Fruit fly (Drosophila melanogaster) whole organism, prepupa: ENCODE results near the gene ND-ASHI.

ENCODE experiments used
- Blimp-1 ChIP-seq: fragments of 200-800 bp; sonication (Bioruptor generic); optimal IDR thresholded peaks from 3 replicates; lab custom pipeline; 2017; ENCODE audit warnings: missing biosample characterization, missing genetic modification characterization, mild to moderate bottlenecking, moderate library complexity, missing genetic modification reagents
- CG10669 ChIP-seq: fragments of 200-800 bp; sonication (Bioruptor generic); optimal IDR thresholded peaks from 3 replicates; lab custom pipeline; 2018; ENCODE audit warnings: missing biosample characterization, mild to moderate bottlenecking, missing genetic modification characterization, moderate library complexity
- CG11762 ChIP-seq: fragments of 200-800 bp; sonication (Bioruptor generic); optimal IDR thresholded peaks from 3 replicates; lab custom pipeline; 2016; ENCODE audit warnings: missing biosample characterization, missing genetic modification characterization; ENCODE audit not compliant: insufficient read depth
- CG15336 ChIP-seq: fragments of 200-800 bp; sonication (Bioruptor generic); IDR thresholded peaks from 2 replicates; pipeline ENCODE4 v1.3.6; 2022; ENCODE audit warnings: missing biosample characterization, missing genetic modification characterization
- CG1621 ChIP-seq: fragments of 200-800 bp; sonication (Bioruptor generic); optimal IDR thresholded peaks from 3 replicates; lab custom pipeline; 2018; ENCODE audit warnings: missing biosample characterization, mild to moderate bottlenecking, missing genetic modification characterization
- CG3032 ChIP-seq: fragments of 200-800 bp; optimal IDR thresholded peaks from 2 replicates; lab custom pipeline; 2019; ENCODE audit warnings: missing biosample characterization, mild to moderate bottlenecking, missing genetic modification characterization, moderate library complexity
- CG31627 ChIP-seq: fragments of 200-800 bp; sonication (Bioruptor generic); optimal IDR thresholded peaks from 3 replicates; lab custom pipeline; 2016; ENCODE audit warnings: missing biosample characterization, missing genetic modification characterization
- CG32006 ChIP-seq: fragments of 200-800 bp; sonication (Bioruptor generic); optimal IDR thresholded peaks from 3 replicates; lab custom pipeline; 2017; ENCODE audit warnings: missing biosample characterization, mild to moderate bottlenecking, missing genetic modification characterization
- CG3919 ChIP-seq: fragments of 200-800 bp; sonication (Bioruptor generic); optimal IDR thresholded peaks from 3 replicates; lab custom pipeline; 2016; ENCODE audit warnings: missing biosample characterization, missing genetic modification characterization
- CG6163 ChIP-seq: fragments of 200-800 bp; sonication (Bioruptor generic); IDR thresholded peaks from 3 replicates; pipeline ENCODE4 v1.3.6; 2022; ENCODE audit warnings: missing biosample characterization, missing genetic modification characterization
- CG6276 ChIP-seq: fragments of 200-800 bp; sonication (Bioruptor generic); optimal IDR thresholded peaks from 2 replicates; lab custom pipeline; 2017; ENCODE audit warnings: missing biosample characterization, mild to moderate bottlenecking, missing genetic modification characterization
- CG6854 ChIP-seq: fragments of 200-800 bp; sonication (Bioruptor generic); optimal IDR thresholded peaks from 2 replicates; lab custom pipeline; 2017; ENCODE audit warnings: missing biosample characterization, mild to moderate bottlenecking, missing genetic modification characterization
- CG7368 ChIP-seq: fragments of 200-800 bp; sonication (Bioruptor generic); optimal IDR thresholded peaks from 3 replicates; lab custom pipeline; 2016; ENCODE audit warnings: missing biosample characterization, missing genetic modification characterization
- CG8119 ChIP-seq: fragments of 200-800 bp; sonication (Bioruptor generic); IDR thresholded peaks from 3 replicates; pipeline ENCODE4 v1.3.6; 2022; ENCODE audit warnings: missing biosample characterization, missing genetic modification characterization
- CG8632 ChIP-seq: fragments of 200-800 bp; sonication (Bioruptor generic); optimal IDR thresholded peaks from 3 replicates; lab custom pipeline; 2016; ENCODE audit warnings: missing biosample characterization, missing genetic modification characterization
- CG9139 ChIP-seq: fragments of 200-800 bp; sonication (Bioruptor generic); optimal IDR thresholded peaks from 3 replicates; lab custom pipeline; 2017; ENCODE audit warnings: missing biosample characterization, mild to moderate bottlenecking, missing genetic modification characterization
- Eip75B ChIP-seq: fragments of 200-800 bp; sonication (Bioruptor generic); optimal IDR thresholded peaks from 3 replicates; lab custom pipeline; 2016; ENCODE audit warnings: missing biosample characterization, missing genetic modification characterization
- Eip78C ChIP-seq: fragments of 200-800 bp; sonication (Bioruptor generic); peaks from one replicate; lab custom pipeline; 2016; ENCODE audit warnings: missing biosample characterization, missing genetic modification characterization
- Eip93F ChIP-seq: fragments of 200-800 bp; sonication (Bioruptor generic); optimal IDR thresholded peaks from 2 replicates; lab custom pipeline; 2016; ENCODE audit warnings: missing biosample characterization, mild to moderate bottlenecking, missing genetic modification characterization
- Ets21C ChIP-seq: fragments of 200-800 bp; sonication (Bioruptor generic); optimal IDR thresholded peaks from 3 replicates; lab custom pipeline; 2016; ENCODE audit warnings: missing biosample characterization, missing genetic modification characterization
- Ets96B ChIP-seq: fragments of 200-800 bp; optimal IDR thresholded peaks from 2 replicates; lab custom pipeline; 2019; ENCODE audit warnings: missing biosample characterization, mild to moderate bottlenecking, missing genetic modification characterization, moderate library complexity
- Hr38 ChIP-seq: sonication (Bioruptor generic); optimal IDR thresholded peaks from 2 replicates; lab custom pipeline; 2016; ENCODE audit warnings: missing biosample characterization, missing genetic modification characterization
- Hr39 ChIP-seq: fragments of 200-800 bp; sonication (Bioruptor generic); optimal IDR thresholded peaks from 2 replicates; lab custom pipeline; 2016; ENCODE audit warnings: missing biosample characterization, missing genetic modification characterization
- Lpt ChIP-seq: fragments of 200-800 bp; sonication (Bioruptor generic); optimal IDR thresholded peaks from 3 replicates; lab custom pipeline; 2016; ENCODE audit warnings: missing biosample characterization, missing genetic modification characterization
- Met ChIP-seq: fragments of 200-800 bp; sonication (Bioruptor generic); optimal IDR thresholded peaks from 3 replicates; lab custom pipeline; 2016; ENCODE audit warnings: missing biosample characterization, missing genetic modification characterization
- OdsH ChIP-seq: fragments of 200-800 bp; sonication (Bioruptor generic); optimal IDR thresholded peaks from 3 replicates; lab custom pipeline; 2016; ENCODE audit warnings: missing biosample characterization, missing genetic modification characterization
- Sox102F ChIP-seq: fragments of 200-800 bp; sonication (Bioruptor generic); optimal IDR thresholded peaks from 2 replicates; lab custom pipeline; 2016; ENCODE audit warnings: missing biosample characterization, mild to moderate bottlenecking, missing genetic modification characterization
- Sox14 ChIP-seq: fragments of 200-800 bp; sonication (Bioruptor generic); optimal IDR thresholded peaks from 3 replicates; lab custom pipeline; 2016; ENCODE audit warnings: missing biosample characterization, missing genetic modification characterization
- Sox15 ChIP-seq: fragments of 200-800 bp; sonication (Bioruptor generic); optimal IDR thresholded peaks from 3 replicates; lab custom pipeline; 2016; ENCODE audit warnings: missing biosample characterization, missing genetic modification characterization
- achi ChIP-seq: fragments of 200-800 bp; sonication (Bioruptor generic); optimal IDR thresholded peaks from 3 replicates; lab custom pipeline; 2016; ENCODE audit warnings: missing biosample characterization, missing genetic modification characterization
- cyc ChIP-seq: fragments of 200-800 bp; sonication (Bioruptor generic); optimal IDR thresholded peaks from 3 replicates; lab custom pipeline; 2016; ENCODE audit warnings: missing biosample characterization, missing genetic modification characterization
- dac ChIP-seq: fragments of 200-800 bp; sonication (Bioruptor generic); optimal IDR thresholded peaks from 2 replicates; lab custom pipeline; 2017; ENCODE audit warnings: missing biosample characterization, mild to moderate bottlenecking, missing genetic modification characterization
- eg ChIP-seq: fragments of 200-800 bp; sonication (Bioruptor generic); IDR thresholded peaks from 3 replicates; pipeline ENCODE4 v1.3.6; 2022; ENCODE audit warnings: missing biosample characterization, missing genetic modification characterization
- esn ChIP-seq: fragments of 200-800 bp; sonication (Bioruptor generic); optimal IDR thresholded peaks from 2 replicates; lab custom pipeline; 2016; ENCODE audit warnings: missing biosample characterization, mild to moderate bottlenecking, missing genetic modification characterization, moderate library complexity
- fd59A ChIP-seq: fragments of 200-800 bp; sonication (Bioruptor generic); optimal IDR thresholded peaks from 2 replicates; lab custom pipeline; 2017; ENCODE audit warnings: missing biosample characterization, mild to moderate bottlenecking, missing genetic modification characterization, missing genetic modification reagents
- fd85E ChIP-seq: fragments of 200-800 bp; sonication (Bioruptor generic); optimal IDR thresholded peaks from 3 replicates; lab custom pipeline; 2016; ENCODE audit warnings: missing biosample characterization, missing genetic modification characterization
- fkh ChIP-seq: fragments of 200-800 bp; sonication (Bioruptor generic); optimal IDR thresholded peaks from 3 replicates; lab custom pipeline; 2017; ENCODE audit warnings: missing biosample characterization, mild to moderate bottlenecking, missing genetic modification characterization, moderate library complexity
- lz ChIP-seq: fragments of 200-800 bp; sonication (Bioruptor generic); optimal IDR thresholded peaks from 3 replicates; lab custom pipeline; 2016; ENCODE audit warnings: missing biosample characterization, missing genetic modification characterization
- net ChIP-seq: fragments of 200-800 bp; sonication (Bioruptor generic); optimal IDR thresholded peaks from 3 replicates; lab custom pipeline; 2016; ENCODE audit warnings: missing biosample characterization, missing genetic modification characterization
- pdm3 ChIP-seq: fragments of 200-800 bp; sonication (Bioruptor generic); optimal IDR thresholded peaks from 3 replicates; lab custom pipeline; 2016; ENCODE audit warnings: missing biosample characterization, missing genetic modification characterization
- spab ChIP-seq: fragments of 200-800 bp; sonication (Bioruptor generic); optimal IDR thresholded peaks from 2 replicates; lab custom pipeline; 2017; ENCODE audit warnings: missing biosample characterization, mild to moderate bottlenecking, missing genetic modification characterization, missing genetic modification reagents
- ss ChIP-seq, 2 experiments: fragments of 200-800 bp; sonication (Bioruptor generic); optimal IDR thresholded peaks; 2 replicates in 1 of 2; 3 replicates in 1 of 2; lab custom pipeline; 2017 to 2018; ENCODE audit warnings: mild to moderate bottlenecking in 2 of 2, missing biosample characterization in 2 of 2, missing genetic modification characterization in 2 of 2, moderate library complexity in 1 of 2
- svp ChIP-seq: fragments of 200-800 bp; sonication (Bioruptor generic); peaks from one replicate; lab custom pipeline; 2016; ENCODE audit warnings: missing biosample characterization, missing genetic modification characterization
- topi ChIP-seq: fragments of 200-800 bp; sonication (Bioruptor generic); optimal IDR thresholded peaks from 3 replicates; lab custom pipeline; 2016; ENCODE audit warnings: missing biosample characterization, missing genetic modification characterization
- vri ChIP-seq: fragments of 200-800 bp; sonication (Bioruptor generic); optimal IDR thresholded peaks from 3 replicates; lab custom pipeline; 2016; ENCODE audit warnings: missing biosample characterization, mild to moderate bottlenecking, missing genetic modification characterization

Gene ND-ASHI

DNA sequence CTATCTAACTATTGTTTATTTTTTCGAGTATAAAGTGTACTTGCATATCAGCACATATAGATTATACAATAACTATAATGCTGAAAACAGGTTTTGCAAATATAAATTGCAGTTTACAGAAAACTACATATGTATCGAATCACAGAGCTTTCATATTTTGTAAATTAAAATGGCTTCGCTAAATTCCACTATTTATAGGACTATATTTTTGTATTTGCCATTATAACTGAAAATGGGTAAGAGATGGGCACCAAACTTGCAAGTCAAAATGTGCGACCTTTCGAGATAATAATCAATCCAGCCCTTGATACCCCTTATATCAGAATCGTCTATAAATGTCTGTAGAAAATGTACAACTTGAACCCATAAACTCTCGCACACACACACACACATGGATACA, 24.3 kb upstream of the ND-ASHI start (continued):
- no peak for TF ChIP-seq lz (GFP tag; lab: Kevin White, UChicago)
- peak; percentile 18 for TF ChIP-seq Ets96B (tag; lab: Kevin White, UChicago)

DNA sequence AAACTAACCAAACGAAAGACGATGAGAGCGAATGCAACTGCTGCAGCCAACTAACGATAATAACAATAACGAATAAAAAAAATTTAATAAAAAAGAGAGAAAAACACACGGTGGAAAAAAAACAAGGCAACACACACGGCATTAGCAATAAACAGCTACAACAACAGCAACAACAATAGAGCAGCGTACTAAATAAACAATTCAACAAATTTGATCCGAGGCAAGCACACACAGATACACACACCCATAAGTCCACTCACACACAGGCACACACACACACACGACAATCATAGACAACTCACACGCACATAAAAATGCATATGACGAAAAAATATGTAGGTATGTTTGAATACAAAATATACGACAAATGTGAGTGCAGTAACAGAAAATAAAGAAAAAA, 23.7 kb upstream of the ND-ASHI start:
- TF ChIP-seq Sox15 (GFP tag; lab: Kevin White, UChicago) (no peak), pdm3 (GFP tag; lab: Kevin White, UChicago) (no peak), ss (GFP tag; optimal IDR thresholded peaks at IDR 0.05; lab: Kevin White, UChicago) (no peak), Eip93F (GFP tag; lab: Kevin White, UChicago) (no peak), vri (GFP tag; lab: Kevin White, UChicago) (no peak), spab (GFP tag; lab: Kevin White, UChicago) (no peak), CG1621 (tag; lab: Kevin White, UChicago) (no peak), CG3032 (tag; lab: Kevin White, UChicago) (no peak), CG8119 (GFP tag; lab: Robert Waterston, UW) (peak; percentile 34; the same call in 1 of the 3 replicates), Eip78C (GFP tag; lab: Kevin White, UChicago) (no peak), CG15336 (GFP tag; lab: Robert Waterston, UW) (peak; percentile 53; the same call in 1 of the 2 replicates), Hr39 (no peak), CG6854 (GFP tag; lab: Kevin White, UChicago) (no peak), svp (no peak), CG7368 (GFP tag; lab: Kevin White, UChicago) (no peak), CG6276 (GFP tag; lab: Kevin White, UChicago) (peak; percentile 53), fd85E (no peak), CG10669 (GFP tag; lab: Kevin White, UChicago) (no peak), fkh (GFP tag; lab: Kevin White, UChicago) (peak; percentile 37)

DNA sequence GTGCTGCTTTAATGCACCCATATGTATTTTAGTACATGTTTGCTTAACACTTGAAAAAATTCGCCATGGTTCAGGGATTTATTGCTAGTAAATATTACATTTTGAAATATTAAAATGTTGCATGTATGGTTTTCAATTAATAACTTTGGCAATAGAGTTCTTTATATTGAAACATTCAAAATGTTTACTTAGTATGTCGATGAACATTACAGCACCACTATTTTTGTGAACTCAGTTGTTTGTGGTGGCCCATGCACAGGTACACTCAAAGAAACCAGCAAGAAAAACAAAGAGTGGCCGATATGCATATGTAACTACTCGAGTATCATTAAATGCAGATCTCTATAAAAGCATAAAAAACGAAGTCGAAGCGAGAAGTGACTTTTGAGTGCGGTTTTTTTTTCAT, 23.1 kb upstream of the ND-ASHI start:
- peak; percentile 58 for TF ChIP-seq CG9139 (GFP tag; lab: Kevin White, UChicago)
- peak; percentile 44 for TF ChIP-seq CG11762 (GFP tag; lab: Kevin White, UChicago)
- peak; percentile 87 for TF ChIP-seq eg (GFP tag; lab: Robert Waterston, UW)
- TF ChIP-seq Eip75B (GFP tag; lab: Kevin White, UChicago), result peak; percentile 58
- TF ChIP-seq CG3919 (GFP tag; lab: Kevin White, UChicago), result peak; percentile 59
- peak; percentile 73 for TF ChIP-seq achi (GFP tag; lab: Kevin White, UChicago)
- peak; percentile 15 for TF ChIP-seq topi (GFP tag; lab: Kevin White, UChicago)
- TF ChIP-seq OdsH (GFP tag; lab: Kevin White, UChicago), result peak; percentile 75
- TF ChIP-seq Eip78C (GFP tag; lab: Kevin White, UChicago), result peak; percentile 94
- TF ChIP-seq fkh (GFP tag; lab: Kevin White, UChicago), result peak; percentile 58
- peak; percentile 69 for TF ChIP-seq net (GFP tag; lab: Kevin White, UChicago)
- peak; percentile 72 for TF ChIP-seq Lpt (GFP tag; lab: Kevin White, UChicago)
- TF ChIP-seq CG7368 (GFP tag; lab: Kevin White, UChicago), result peak; percentile 46
- no peak for TF ChIP-seq Sox102F (GFP tag; lab: Kevin White, UChicago)
- peak; percentile 82 for TF ChIP-seq pdm3 (GFP tag; lab: Kevin White, UChicago)
- peak; percentile 15 for TF ChIP-seq Hr39
- TF ChIP-seq Ets21C (GFP tag; lab: Kevin White, UChicago), result no peak
- TF ChIP-seq CG15336 (GFP tag; lab: Robert Waterston, UW), result peak; percentile 91
- peak; percentile 77 for TF ChIP-seq CG10669 (GFP tag; lab: Kevin White, UChicago)
- TF ChIP-seq CG1621 (tag; lab: Kevin White, UChicago), result peak; percentile 67
- TF ChIP-seq spab (GFP tag; lab: Kevin White, UChicago), result peak; percentile 62
- TF ChIP-seq CG31627 (GFP tag; lab: Kevin White, UChicago), result peak; percentile 2
- TF ChIP-seq cyc (GFP tag; lab: Kevin White, UChicago), result no peak
- peak; percentile 49 for TF ChIP-seq Sox14 (GFP tag; lab: Kevin White, UChicago)
- TF ChIP-seq CG8632 (GFP tag; lab: Kevin White, UChicago), result peak; percentile 51
- TF ChIP-seq CG3032 (tag; lab: Kevin White, UChicago), result peak; percentile 75
- no peak for TF ChIP-seq Eip93F (GFP tag; lab: Kevin White, UChicago)
- TF ChIP-seq lz (GFP tag; lab: Kevin White, UChicago), result peak; percentile 26
- TF ChIP-seq fd85E, result no peak
- no peak for TF ChIP-seq CG6854 (GFP tag; lab: Kevin White, UChicago)
- TF ChIP-seq Sox15 (GFP tag; lab: Kevin White, UChicago), result no peak
- TF ChIP-seq esn (GFP tag; lab: Kevin White, UChicago), result no peak
- peak; percentile 91 for TF ChIP-seq CG32006 (GFP tag; lab: Kevin White, UChicago)
- peak; percentile 85 for TF ChIP-seq CG6163 (GFP tag; lab: Robert Waterston, UW)
- peak; percentile 70 for TF ChIP-seq fd59A
- peak; percentile 64 for TF ChIP-seq Ets96B (tag; lab: Kevin White, UChicago)
- TF ChIP-seq dac, result peak; percentile 66
- TF ChIP-seq Blimp-1 (GFP tag; lab: Kevin White, UChicago), result no peak
- peak; percentile 52 for TF ChIP-seq svp
- TF ChIP-seq ss (GFP tag; optimal IDR thresholded peaks at IDR 0.05; lab: Kevin White, UChicago), result peak; percentile 65 to 83
- no peak for TF ChIP-seq Hr38 (GFP tag; lab: Kevin White, UChicago)
- TF ChIP-seq Met (GFP tag; lab: Kevin White, UChicago), result peak; percentile 10
